Fruit fly (Drosophila melanogaster): ENCODE data around the gene Septin4.

Septin4 gene

dm6 chrX:16650078-16651063 is 44.6 kb downstream of the Septin4 start (continued):
- TF ChIP-seq CG32532 (GFP tag; IDR thresholded peaks at IDR 0.05) (no peak), kay (GFP tag; optimal IDR thresholded peaks at IDR 0.05) (peak; percentile 67), klu (GFP tag; IDR thresholded peaks at IDR 0.05) (no peak), slbo (GFP tag; IDR thresholded peaks at IDR 0.05) (peak; percentile 21; the same call in 1 of the 2 replicates), sd (tag; optimal IDR thresholded peaks at IDR 0.05) (no peak), disco-r (GFP tag; optimal IDR thresholded peaks at IDR 0.05) (no peak), Pdp1 (GFP tag; optimal IDR thresholded peaks at IDR 0.05) (peak; percentile 78 to 83), CG10431 (GFP tag; optimal IDR thresholded peaks at IDR 0.05) (no peak), CG17359 (tag; optimal IDR thresholded peaks at IDR 0.05) (peak; percentile 9), Trl (optimal IDR thresholded peaks at IDR 0.05) (no peak), Trl (GFP tag; optimal IDR thresholded peaks at IDR 0.05) (peak; percentile 81), CkIIα-i1 (GFP tag; IDR thresholded peaks at IDR 0.05) (no peak), ara (GFP tag; IDR thresholded peaks at IDR 0.05) (no peak), Ets97D (GFP tag; optimal IDR thresholded peaks at IDR 0.05) (peak; percentile 59), tap (tag; optimal IDR thresholded peaks at IDR 0.05) (no peak), D (optimal IDR thresholded peaks at IDR 0.05) (no peak), D (GFP tag; optimal IDR thresholded peaks at IDR 0.05) (no peak), Camta (GFP tag; optimal IDR thresholded peaks at IDR 0.05) (peak; percentile 85), Ssrp (tag; optimal IDR thresholded peaks at IDR 0.05) (peak; percentile 3), YL-1 (GFP tag; optimal IDR thresholded peaks at IDR 0.05) (no peak), Mes4 (GFP tag; optimal IDR thresholded peaks at IDR 0.05) (no peak), CG3407 (GFP tag; optimal IDR thresholded peaks at IDR 0.05) (no peak), ERR (GFP tag; optimal IDR thresholded peaks at IDR 0.05) (peak; percentile 70), CG11456 (GFP tag; IDR thresholded peaks at IDR 0.05) (0 out of 3 replicates have a peak, but pooled peaks have one; percentile 42), Mrtf (GFP tag; IDR thresholded peaks at IDR 0.05) (peak; percentile 66), odd (GFP tag; optimal IDR thresholded peaks at IDR 0.05) (no peak), Optix (GFP tag; IDR thresholded peaks at IDR 0.05) (peak; percentile 86), sens (GFP tag) (peak; percentile 97), Meics (GFP tag; optimal IDR thresholded peaks at IDR 0.05) (peak; percentile 22), lbe (GFP tag; optimal IDR thresholded peaks at IDR 0.05) (no peak), pum (GFP tag; optimal IDR thresholded peaks at IDR 0.05) (peak; percentile 67), wek (GFP tag; optimal IDR thresholded peaks at IDR 0.05) (no peak), en (GFP tag; optimal IDR thresholded peaks at IDR 0.05) (peak; percentile 75), GATAe (GFP tag; conservative IDR thresholded peaks at IDR 0.05) (no peak), CG17328 (GFP tag; IDR thresholded peaks at IDR 0.05) (0 out of 2 replicates have a peak, but pooled peaks have one; percentile 5), CG8089 (GFP tag; optimal IDR thresholded peaks at IDR 0.05) (no peak), CG14050 (GFP tag; IDR thresholded peaks at IDR 0.05) (peak; percentile 75), shn (GFP tag; optimal IDR thresholded peaks at IDR 0.05) (no peak), Dek (tag; optimal IDR thresholded peaks at IDR 0.05) (no peak), Side (GFP tag; optimal IDR thresholded peaks at IDR 0.05) (peak; percentile 55), dati (GFP tag; IDR thresholded peaks at IDR 0.05) (no peak), H15 (GFP tag; IDR thresholded peaks at IDR 0.05) (peak; percentile 64), fd96Cb (tag; optimal IDR thresholded peaks at IDR 0.05) (peak; percentile 5), Hr51 (GFP tag; optimal IDR thresholded peaks at IDR 0.05) (peak in 1 of 2 experiments; percentile 59), tgo (GFP tag; IDR thresholded peaks at IDR 0.05) (peak; percentile 60; the same call in 2 of the 3 replicates)

Data from whole organism, embryonic.